Worm (Caenorhabditis elegans) whole organism, L3 larva: ENCODE results near the gene T27E4.5.

Experiments used
- R02D3.7 ChIP-seq: fragments of 150-350 bp; optimal IDR thresholded peaks from 2 replicates; lab custom pipeline; 2014; ENCODE audit warnings: missing biosample characterization, missing genetic modification characterization
- ZK546.5 ChIP-seq: sonication (generic microtip); optimal IDR thresholded peaks from 2 replicates; lab custom pipeline; 2017; ENCODE audit warnings: missing biosample characterization, missing genetic modification characterization
- aly-2 ChIP-seq: fragments of 150-350 bp; optimal IDR thresholded peaks from 2 replicates; lab custom pipeline; 2014; ENCODE audit warnings: missing biosample characterization, missing genetic modification characterization
- ama-1 ChIP-seq: fragments of 150-350 bp; optimal IDR thresholded peaks from 2 replicates; lab custom pipeline; 2018
- ceh-16 ChIP-seq: sonication (generic microtip); optimal IDR thresholded peaks from 2 replicates; lab custom pipeline; 2017; ENCODE audit warnings: missing biosample characterization, missing genetic modification characterization
- ceh-28 ChIP-seq: fragments of 150-350 bp; optimal IDR thresholded peaks from 2 replicates; lab custom pipeline; 2014; ENCODE audit warnings: missing biosample characterization, missing genetic modification reagents, missing genetic modification characterization
- ceh-82 ChIP-seq: fragments of 150-350 bp; optimal IDR thresholded peaks from 2 replicates; lab custom pipeline; 2014; ENCODE audit warnings: missing biosample characterization, missing genetic modification characterization
- daf-12 ChIP-seq: fragments of 150-350 bp; optimal IDR thresholded peaks from 2 replicates; lab custom pipeline; 2014; ENCODE audit warnings: missing biosample characterization, missing genetic modification reagents, missing genetic modification characterization
- egl-27 ChIP-seq: sonication (generic microtip); optimal IDR thresholded peaks from 4 replicates; lab custom pipeline; 2017; ENCODE audit warnings: missing biosample characterization, missing genetic modification reagents, missing genetic modification characterization
- egl-5 ChIP-seq: fragments of 150-350 bp; optimal IDR thresholded peaks from 2 replicates; lab custom pipeline; 2017; ENCODE audit warnings: missing biosample characterization, missing genetic modification reagents, missing genetic modification characterization, inconsistent platforms
- elt-2 ChIP-seq: sonication (generic microtip); optimal IDR thresholded peaks from 2 replicates; lab custom pipeline; 2016; ENCODE audit warnings: missing genetic modification reagents, mild to moderate bottlenecking, missing genetic modification characterization, missing compliant biosample characterization
- elt-3 ChIP-seq, 3 experiments: fragments of 150-350 bp in 1 of 3; sonication (generic microtip) in 2 of 3; optimal IDR thresholded peaks; 2 replicates in 2 of 3; 4 replicates in 1 of 3; lab custom pipeline; 2014 to 2017; ENCODE audit warnings: missing biosample characterization in 3 of 3, missing genetic modification characterization in 3 of 3
- fkh-10 ChIP-seq: sonication (generic microtip); optimal IDR thresholded peaks from 2 replicates; lab custom pipeline; 2017; ENCODE audit warnings: missing biosample characterization, missing genetic modification reagents, missing genetic modification characterization
- jun-1 ChIP-seq: fragments of 150-350 bp; optimal IDR thresholded peaks from 2 replicates; lab custom pipeline; 2014; ENCODE audit warnings: missing biosample characterization, missing genetic modification reagents, missing genetic modification characterization
- lin-15B ChIP-seq: fragments of 150-350 bp; optimal IDR thresholded peaks from 2 replicates; lab custom pipeline; 2014; ENCODE audit warnings: missing biosample characterization, missing genetic modification characterization
- lin-39 ChIP-seq: fragments of 150-350 bp; optimal IDR thresholded peaks from 2 replicates; lab custom pipeline; 2018; ENCODE audit warnings: missing biosample characterization, missing genetic modification reagents, missing genetic modification characterization
- lsy-12 ChIP-seq: sonication (generic microtip); optimal IDR thresholded peaks from 2 replicates; lab custom pipeline; 2016; ENCODE audit warnings: mild to moderate bottlenecking, missing genetic modification characterization, missing compliant biosample characterization
- mdl-1 ChIP-seq: fragments of 150-350 bp; optimal IDR thresholded peaks from 2 replicates; lab custom pipeline; 2014; ENCODE audit warnings: missing biosample characterization, missing genetic modification characterization
- nfya-1 ChIP-seq: sonication (generic microtip); optimal IDR thresholded peaks from 2 replicates; lab custom pipeline; 2017; ENCODE audit warnings: missing genetic modification characterization, mild to moderate bottlenecking, missing compliant biosample characterization, antibody characterized with exemption, moderate library complexity; ENCODE audit not compliant: insufficient read depth
- nhr-11 ChIP-seq: fragments of 150-350 bp; optimal IDR thresholded peaks from 2 replicates; lab custom pipeline; 2014; ENCODE audit warnings: missing biosample characterization, missing genetic modification characterization
- nhr-23 ChIP-seq: fragments of 150-350 bp; optimal IDR thresholded peaks from 2 replicates; lab custom pipeline; 2014; ENCODE audit warnings: missing biosample characterization, missing genetic modification reagents, missing genetic modification characterization
- nhr-25 ChIP-seq: sonication (generic microtip); optimal IDR thresholded peaks from 2 replicates; lab custom pipeline; 2017; ENCODE audit warnings: missing biosample characterization, missing genetic modification characterization
- nhr-28 ChIP-seq: fragments of 150-350 bp; optimal IDR thresholded peaks from 2 replicates; lab custom pipeline; 2014; ENCODE audit warnings: missing biosample characterization, missing genetic modification characterization
- nhr-43 ChIP-seq: sonication (generic microtip); optimal IDR thresholded peaks from 2 replicates; lab custom pipeline; 2016; ENCODE audit warnings: mild to moderate bottlenecking, missing genetic modification characterization, missing compliant biosample characterization; ENCODE audit not compliant: poor library complexity, severe bottlenecking
- nhr-67 ChIP-seq: fragments of 150-350 bp; optimal IDR thresholded peaks from 2 replicates; lab custom pipeline; 2014; ENCODE audit warnings: missing biosample characterization, missing genetic modification characterization
- nhr-76 ChIP-seq: fragments of 150-350 bp; sonication (generic microtip); optimal IDR thresholded peaks from 5 replicates; lab custom pipeline; 2014; ENCODE audit warnings: missing biosample characterization, missing genetic modification characterization
- nhr-77 ChIP-seq: fragments of 150-350 bp; optimal IDR thresholded peaks from 2 replicates; lab custom pipeline; 2014; ENCODE audit warnings: missing biosample characterization, missing genetic modification characterization
- pha-4 ChIP-seq: fragments of 150-350 bp; optimal IDR thresholded peaks from 2 replicates; lab custom pipeline; 2014; ENCODE audit warnings: missing biosample characterization, missing genetic modification reagents, missing genetic modification characterization
- pqm-1 ChIP-seq: fragments of 150-350 bp; optimal IDR thresholded peaks from 2 replicates; lab custom pipeline; 2017; ENCODE audit warnings: missing biosample characterization, missing genetic modification characterization, inconsistent platforms
- snpc-4 ChIP-seq: fragments of 150-350 bp; optimal IDR thresholded peaks from 2 replicates; lab custom pipeline; 2014; ENCODE audit warnings: missing biosample characterization, missing genetic modification characterization
- tbx-2 ChIP-seq: sonication (generic microtip); optimal IDR thresholded peaks from 2 replicates; lab custom pipeline; 2016; ENCODE audit warnings: mild to moderate bottlenecking, missing genetic modification characterization, missing compliant biosample characterization
- unc-39 ChIP-seq: sonication (generic microtip); optimal IDR thresholded peaks from 4 replicates; lab custom pipeline; 2017; ENCODE audit warnings: missing biosample characterization, missing genetic modification characterization
- unc-62 ChIP-seq: fragments of 150-350 bp; sonication (generic microtip); optimal IDR thresholded peaks from 4 replicates; lab custom pipeline; 2014; ENCODE audit warnings: missing biosample characterization, missing genetic modification reagents, missing genetic modification characterization
- zag-1 ChIP-seq: fragments of 150-350 bp; optimal IDR thresholded peaks from 2 replicates; lab custom pipeline; 2014; ENCODE audit warnings: missing biosample characterization, missing genetic modification characterization
- ztf-11 ChIP-seq: fragments of 150-350 bp; optimal IDR thresholded peaks from 2 replicates; lab custom pipeline; 2014; ENCODE audit warnings: missing biosample characterization, missing genetic modification characterization
- ztf-4 ChIP-seq: fragments of 150-350 bp; optimal IDR thresholded peaks from 2 replicates; lab custom pipeline; 2014; ENCODE audit warnings: missing biosample characterization, missing genetic modification characterization

T27E4.5 gene

ce11 chrV:9095613-9096317 lies 26.2 kb upstream of the T27E4.5 start, which contains the start of gene F21C10.10 (continued):
- TF ChIP-seq nhr-43 (tag; lab: Kevin White, UChicago), result peak; percentile 98
- peak; percentile 93 for TF ChIP-seq elt-2 (tag; lab: Kevin White, UChicago)
- TF ChIP-seq nhr-25 (tag; lab: Kevin White, UChicago), result peak; percentile 94
- no peak for TF ChIP-seq ztf-11 (tag; lab: Kevin White, UChicago)
- TF ChIP-seq mdl-1 (tag; lab: Kevin White, UChicago), result peak; percentile 89
- no peak for TF ChIP-seq aly-2 (tag; lab: Kevin White, UChicago)
- no peak for TF ChIP-seq lin-15B
- peak; percentile 84 for TF ChIP-seq lin-39 (tag; lab: Kevin White, UChicago)
- peak; percentile 41 for TF ChIP-seq lsy-12
- peak in 2 of 3 experiments; percentile 43 to 81 for TF ChIP-seq elt-3 (tag; optimal IDR thresholded peaks at IDR 0.05; lab: Kevin White, UChicago)
- TF ChIP-seq tbx-2, result peak; percentile 57
- TF ChIP-seq R02D3.7 (tag; lab: Kevin White, UChicago), result peak; percentile 19

DNA sequence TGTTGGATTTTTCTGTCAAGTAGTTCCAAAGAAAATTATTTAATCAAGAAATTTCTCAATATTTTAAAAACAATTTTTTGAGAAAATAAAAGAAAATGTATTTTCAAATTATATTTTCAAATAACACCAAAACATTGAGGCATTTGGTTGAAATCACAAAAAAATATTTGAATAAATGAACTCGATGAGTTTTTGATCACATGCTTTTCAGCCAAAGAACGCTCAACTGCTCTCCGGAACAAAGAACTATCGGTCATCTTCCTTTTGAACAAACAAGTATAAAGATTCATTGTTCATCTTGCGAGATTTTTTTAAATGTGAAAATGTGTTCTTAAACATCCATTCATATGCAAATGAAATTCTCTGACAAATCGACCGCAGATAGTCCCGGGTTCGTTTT lies 25.4 kb upstream of the T27E4.5 start:
- TF ChIP-seq elt-2 (tag; lab: Kevin White, UChicago), result no peak
- peak; percentile 41 for TF ChIP-seq fkh-10
- TF ChIP-seq ama-1, result no peak
- TF ChIP-seq unc-39 (tag; lab: Kevin White, UChicago), result no peak
- peak; percentile 61 for TF ChIP-seq pqm-1 (tag; lab: Kevin White, UChicago)
- TF ChIP-seq jun-1, result no peak
- peak; percentile 50 for TF ChIP-seq pha-4 (tag; lab: Kevin White, UChicago)
- TF ChIP-seq nfya-1, result no peak
- TF ChIP-seq egl-5 (tag; lab: Kevin White, UChicago), result no peak
- no peak for TF ChIP-seq unc-62

- TF ChIP-seq nfya-1, result peak; percentile 14
- peak; percentile 3 for TF ChIP-seq mdl-1 (tag; lab: Kevin White, UChicago)
- peak; percentile 82 for TF ChIP-seq pqm-1 (tag; lab: Kevin White, UChicago)
- TF ChIP-seq pha-4 (tag; lab: Kevin White, UChicago), result peak; percentile 96
- no peak for TF ChIP-seq ceh-28 (tag; lab: Kevin White, UChicago)
- TF ChIP-seq lsy-12, result peak; percentile 15
- peak; percentile 76 for TF ChIP-seq lin-39 (tag; lab: Kevin White, UChicago)
- TF ChIP-seq elt-2 (tag; lab: Kevin White, UChicago), result peak; percentile 76
- TF ChIP-seq R02D3.7 (tag; lab: Kevin White, UChicago), result no peak
- TF ChIP-seq egl-5 (tag; lab: Kevin White, UChicago), result peak; percentile 43
- no peak for TF ChIP-seq nhr-67 (tag; lab: Kevin White, UChicago)
- TF ChIP-seq jun-1, result peak; percentile 63
These were observed 24.6 kb upstream of the T27E4.5 start for ce11 chrV:9094060-9094628.

ce11 chrV:9092209-9092608 lies 22.6 kb upstream of the T27E4.5 start, which contains the start of gene T27E4.1:
T27E4.1 (plus strand) TSS chrV:9092345.
- TF ChIP-seq nhr-77, result no peak
- TF ChIP-seq lin-39 (tag; lab: Kevin White, UChicago), result peak; percentile 44

DNA sequence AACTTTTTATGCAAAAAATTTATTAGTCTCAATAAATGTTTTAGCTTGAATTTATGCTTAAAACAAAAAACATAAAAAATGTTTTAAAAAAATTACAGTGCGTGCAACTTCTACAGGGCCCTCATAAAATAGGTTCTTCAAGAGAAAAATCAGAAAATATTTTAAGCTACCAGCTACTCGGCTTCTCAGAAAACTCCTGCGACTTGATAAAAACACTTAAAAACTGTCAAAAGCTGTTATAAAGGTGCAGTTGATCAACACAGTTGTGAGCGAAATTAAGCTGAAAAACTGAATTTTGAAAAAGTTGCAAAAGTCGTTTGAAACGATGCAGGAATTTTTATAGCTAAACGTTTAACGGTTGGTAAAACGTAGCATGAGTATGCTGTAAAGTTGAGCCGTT lies 19.2 kb upstream of the T27E4.5 start:
- peak; percentile 10 for TF ChIP-seq snpc-4 (tag; lab: Kevin White, UChicago)
- no peak for TF ChIP-seq elt-2 (tag; lab: Kevin White, UChicago)
- no peak for TF ChIP-seq jun-1
- no peak for TF ChIP-seq egl-27 (tag; lab: Kevin White, UChicago)
- TF ChIP-seq ZK546.5 (tag; lab: Kevin White, UChicago), result no peak
- TF ChIP-seq ama-1, result peak; percentile 99
- TF ChIP-seq ztf-4 (tag; lab: Kevin White, UChicago), result no peak
- TF ChIP-seq lin-39 (tag; lab: Kevin White, UChicago), result no peak
- TF ChIP-seq lsy-12, result peak; percentile 42
- peak; percentile 48 for TF ChIP-seq nfya-1
- TF ChIP-seq, all 47 proteins: peak for 4

ce11 chrV:9085845-9086244 lies 16.3 kb upstream of the T27E4.5 start:
- peak; percentile 73 for TF ChIP-seq nhr-25 (tag; lab: Kevin White, UChicago)
- no peak for TF ChIP-seq nhr-11 (tag; lab: Kevin White, UChicago)
- TF ChIP-seq ztf-11 (tag; lab: Kevin White, UChicago), result no peak
- TF ChIP-seq elt-2 (tag; lab: Kevin White, UChicago), result peak; percentile 34
- TF ChIP-seq fkh-10, result no peak
- peak; percentile 43 for TF ChIP-seq jun-1
- TF ChIP-seq unc-39 (tag; lab: Kevin White, UChicago), result no peak
- TF ChIP-seq daf-12 (tag; lab: Kevin White, UChicago), result no peak
- TF ChIP-seq ztf-4 (tag; lab: Kevin White, UChicago), result no peak
- no peak for TF ChIP-seq R02D3.7 (tag; lab: Kevin White, UChicago)
- TF ChIP-seq elt-3 (tag; optimal IDR thresholded peaks at IDR 0.05; lab: Kevin White, UChicago), result peak in 1 of 3 experiments; percentile 84
- TF ChIP-seq nhr-76, result no peak
- peak; percentile 58 for TF ChIP-seq ceh-28 (tag; lab: Kevin White, UChicago)
- TF ChIP-seq pqm-1 (tag; lab: Kevin White, UChicago), result peak; percentile 15
- TF ChIP-seq unc-62, result no peak
- peak; percentile 88 for TF ChIP-seq nhr-43 (tag; lab: Kevin White, UChicago)
- no peak for TF ChIP-seq nhr-77
- TF ChIP-seq egl-5 (tag; lab: Kevin White, UChicago), result no peak
- TF ChIP-seq nhr-28, result no peak
- TF ChIP-seq snpc-4 (tag; lab: Kevin White, UChicago), result no peak
- peak; percentile 89 for TF ChIP-seq nhr-23 (tag; lab: Kevin White, UChicago)
- no peak for TF ChIP-seq zag-1 (tag; lab: Kevin White, UChicago)
- TF ChIP-seq tbx-2, result peak; percentile 22
- no peak for TF ChIP-seq ceh-16 (tag; lab: Kevin White, UChicago)
- no peak for TF ChIP-seq mdl-1 (tag; lab: Kevin White, UChicago)
- TF ChIP-seq ceh-82, result no peak
